Worm (Caenorhabditis elegans) whole organism, L1 larva: ENCODE results near the gene rsa-2.

ENCODE experiments used
- aha-1 ChIP-seq: fragments of 150-350 bp; optimal IDR thresholded peaks from 2 replicates; lab custom pipeline; 2014; ENCODE audit warnings: missing biosample characterization, missing genetic modification characterization
- alr-1 ChIP-seq: fragments of 200-800 bp; sonication (Bioruptor generic); optimal IDR thresholded peaks from 2 replicates; lab custom pipeline; 2018; ENCODE audit warnings: borderline replicate concordance, mild to moderate bottlenecking, missing genetic modification characterization, missing compliant biosample characterization
- aly-2 ChIP-seq: fragments of 150-350 bp; optimal IDR thresholded peaks from 2 replicates; lab custom pipeline; 2014; ENCODE audit warnings: missing biosample characterization, missing genetic modification characterization
- ama-1 ChIP-seq: fragments of 150-350 bp; optimal IDR thresholded peaks from 2 replicates; lab custom pipeline; 2014
- blmp-1 ChIP-seq: fragments of 150-350 bp; optimal IDR thresholded peaks from 2 replicates; lab custom pipeline; 2014; ENCODE audit warnings: missing biosample characterization, missing genetic modification characterization
- ceh-82 ChIP-seq, 3 experiments: fragments of 150-350 bp in 1 of 3; sonication (generic microtip) in 2 of 3; optimal IDR thresholded peaks; 2 replicates each; lab custom pipeline; 2014 to 2017; ENCODE audit warnings: missing biosample characterization in 3 of 3, missing genetic modification characterization in 3 of 3
- ceh-88 ChIP-seq: fragments of 200-800 bp; sonication (Bioruptor generic); IDR thresholded peaks from 2 replicates; pipeline ENCODE4 v1.3.6; 2022; ENCODE audit warnings: missing genetic modification characterization, missing compliant biosample characterization
- dsc-1 ChIP-seq: sonication (generic microtip); optimal IDR thresholded peaks from 2 replicates; lab custom pipeline; 2016; ENCODE audit warnings: mild to moderate bottlenecking, missing genetic modification characterization, missing compliant biosample characterization
- efl-3 ChIP-seq: fragments of 200-800 bp; sonication (Bioruptor generic); optimal IDR thresholded peaks from 2 replicates; lab custom pipeline; 2018; ENCODE audit warnings: mild to moderate bottlenecking, missing genetic modification characterization, missing compliant biosample characterization
- egl-13 ChIP-seq: sonication (generic microtip); optimal IDR thresholded peaks from 2 replicates; lab custom pipeline; 2016; ENCODE audit warnings: missing genotype, missing genetic modification reagents, missing genetic modification characterization, missing compliant biosample characterization
- egl-27 ChIP-seq, 2 experiments: fragments of 150-350 bp in 1 of 2; sonication (generic microtip); optimal IDR thresholded peaks; 3 replicates each; lab custom pipeline; 2017 to 2018; ENCODE audit warnings: missing biosample characterization in 2 of 2, missing genetic modification characterization in 2 of 2, missing genetic modification reagents in 2 of 2
- ets-5 ChIP-seq: fragments of 200-800 bp; sonication (Bioruptor generic); IDR thresholded peaks from 2 replicates; pipeline ENCODE4 v1.3.6; 2022; ENCODE audit warnings: missing genetic modification characterization, missing compliant biosample characterization
- fkh-10 ChIP-seq: sonication (generic microtip); optimal IDR thresholded peaks from 2 replicates; lab custom pipeline; 2017; ENCODE audit warnings: missing biosample characterization, missing genetic modification reagents, missing genetic modification characterization
- fkh-4 ChIP-seq: sonication (generic microtip); optimal IDR thresholded peaks from 2 replicates; lab custom pipeline; 2016; ENCODE audit warnings: missing compliant biosample characterization, missing genetic modification characterization, borderline replicate concordance
- fkh-8 ChIP-seq: sonication (generic microtip); optimal IDR thresholded peaks from 2 replicates; lab custom pipeline; 2016; ENCODE audit warnings: mild to moderate bottlenecking, missing genetic modification characterization, missing compliant biosample characterization
- fos-1 ChIP-seq: fragments of 150-350 bp; optimal IDR thresholded peaks from 2 replicates; lab custom pipeline; 2014; ENCODE audit warnings: missing biosample characterization, missing genetic modification characterization
- grh-1 ChIP-seq: fragments of 200-800 bp; sonication (Bioruptor generic); IDR thresholded peaks from 2 replicates; pipeline ENCODE4 v1.3.6; 2022; ENCODE audit warnings: missing genetic modification reagents, missing genetic modification characterization, missing compliant biosample characterization
- hlh-17 ChIP-seq: fragments of 200-800 bp; sonication (Bioruptor generic); optimal IDR thresholded peaks from 2 replicates; lab custom pipeline; 2018; ENCODE audit warnings: missing genetic modification characterization, mild to moderate bottlenecking, missing compliant biosample characterization, moderate library complexity, borderline replicate concordance
- hlh-4 ChIP-seq: sonication (generic microtip); optimal IDR thresholded peaks from 2 replicates; lab custom pipeline; 2016; ENCODE audit warnings: mild to moderate bottlenecking, missing genetic modification characterization, missing compliant biosample characterization
- hpl-2 ChIP-seq: fragments of 150-350 bp; optimal IDR thresholded peaks from 2 replicates; lab custom pipeline; 2014; ENCODE audit warnings: missing biosample characterization, missing genetic modification reagents, missing genetic modification characterization
- irx-1 ChIP-seq: sonication (generic microtip); optimal IDR thresholded peaks from 2 replicates; lab custom pipeline; 2016; ENCODE audit warnings: missing genetic modification characterization, missing compliant biosample characterization
- lin-13 ChIP-seq: fragments of 150-350 bp; optimal IDR thresholded peaks from 2 replicates; lab custom pipeline; 2014; ENCODE audit warnings: missing biosample characterization, missing genetic modification reagents, missing genetic modification characterization
- lin-14 ChIP-seq: fragments of 200-800 bp; sonication (Bioruptor generic); optimal IDR thresholded peaks from 2 replicates; lab custom pipeline; 2018; ENCODE audit warnings: mild to moderate bottlenecking, missing genetic modification characterization, moderate library complexity, missing compliant biosample characterization
- lin-35 ChIP-seq, 2 experiments: fragments of 150-350 bp; optimal IDR thresholded peaks; 2 replicates each; lab custom pipeline; 2014; ENCODE audit warnings: missing biosample characterization in 2 of 2, missing genetic modification characterization in 2 of 2, missing genetic modification reagents in 2 of 2
- lin-39 ChIP-seq: fragments of 150-350 bp; optimal IDR thresholded peaks from 2 replicates; lab custom pipeline; 2014; ENCODE audit warnings: missing biosample characterization, missing genetic modification reagents, missing genetic modification characterization
- lir-3 ChIP-seq: sonication (generic microtip); optimal IDR thresholded peaks from 2 replicates; lab custom pipeline; 2016; ENCODE audit warnings: mild to moderate bottlenecking, missing genetic modification characterization, moderate library complexity, missing compliant biosample characterization; ENCODE audit not compliant: poor library complexity
- lsy-2 ChIP-seq, 2 experiments: fragments of 150-350 bp; optimal IDR thresholded peaks; 2 replicates each; lab custom pipeline; 2014; ENCODE audit warnings: missing biosample characterization in 2 of 2, missing genetic modification characterization in 2 of 2
- mdl-1 ChIP-seq, 2 experiments: fragments of 150-350 bp; optimal IDR thresholded peaks; 2 replicates each; lab custom pipeline; 2014 to 2017; ENCODE audit warnings: missing biosample characterization in 2 of 2, missing genetic modification characterization in 2 of 2, inconsistent platforms in 1 of 2
- mef-2 ChIP-seq: fragments of 150-350 bp; optimal IDR thresholded peaks from 2 replicates; lab custom pipeline; 2014; ENCODE audit warnings: missing biosample characterization, missing genetic modification characterization
- nhr-11 ChIP-seq: fragments of 150-350 bp; optimal IDR thresholded peaks from 2 replicates; lab custom pipeline; 2014; ENCODE audit warnings: missing biosample characterization, missing genetic modification characterization
- nhr-12 ChIP-seq: sonication (generic microtip); optimal IDR thresholded peaks from 2 replicates; lab custom pipeline; 2017; ENCODE audit warnings: missing biosample characterization, missing genetic modification characterization
- nhr-19 ChIP-seq: fragments of 200-800 bp; sonication (Bioruptor generic); conservative IDR thresholded peaks from 2 replicates; pipeline ENCODE4 v1.3.6; 2022; ENCODE audit warnings: missing genetic modification characterization, missing compliant biosample characterization
- nhr-20 ChIP-seq: sonication (generic microtip); optimal IDR thresholded peaks from 2 replicates; lab custom pipeline; 2016; ENCODE audit warnings: mild to moderate bottlenecking, missing genetic modification characterization, missing compliant biosample characterization
- nhr-237 ChIP-seq: fragments of 150-350 bp; optimal IDR thresholded peaks from 2 replicates; lab custom pipeline; 2014; ENCODE audit warnings: missing biosample characterization, missing genetic modification characterization
- nhr-28 ChIP-seq: fragments of 150-350 bp; optimal IDR thresholded peaks from 2 replicates; lab custom pipeline; 2014; ENCODE audit warnings: missing biosample characterization, missing genetic modification characterization
- nhr-71 ChIP-seq: sonication (generic microtip); optimal IDR thresholded peaks from 2 replicates; lab custom pipeline; 2016; ENCODE audit warnings: mild to moderate bottlenecking, missing genetic modification characterization, moderate library complexity, missing compliant biosample characterization
- nhr-76 ChIP-seq: sonication (generic microtip); optimal IDR thresholded peaks from 2 replicates; lab custom pipeline; 2017; ENCODE audit warnings: missing biosample characterization, missing genetic modification characterization
- nhr-77 ChIP-seq: fragments of 150-350 bp; optimal IDR thresholded peaks from 2 replicates; lab custom pipeline; 2014; ENCODE audit warnings: missing biosample characterization, missing genetic modification characterization
- pqm-1 ChIP-seq: sonication (generic microtip); optimal IDR thresholded peaks from 3 replicates; lab custom pipeline; 2017; ENCODE audit warnings: missing biosample characterization, missing genetic modification characterization
- rnt-1 ChIP-seq: sonication (generic microtip); optimal IDR thresholded peaks from 2 replicates; lab custom pipeline; 2016; ENCODE audit warnings: mild to moderate bottlenecking, missing genetic modification characterization, moderate library complexity, missing compliant biosample characterization
- snu-23 ChIP-seq: sonication (generic microtip); optimal IDR thresholded peaks from 2 replicates; lab custom pipeline; 2016; ENCODE audit warnings: missing genetic modification characterization, missing compliant biosample characterization
- sptf-1 ChIP-seq: fragments of 150-350 bp; optimal IDR thresholded peaks from 2 replicates; lab custom pipeline; 2014; ENCODE audit warnings: missing biosample characterization, missing genetic modification characterization
- sup-37 ChIP-seq: fragments of 200-800 bp; sonication (Bioruptor generic); optimal IDR thresholded peaks from 2 replicates; lab custom pipeline; 2018; ENCODE audit warnings: mild to moderate bottlenecking, missing genetic modification characterization, missing compliant biosample characterization
- swsn-7 ChIP-seq: sonication (generic microtip); optimal IDR thresholded peaks from 2 replicates; lab custom pipeline; 2016; ENCODE audit warnings: missing genetic modification characterization, missing compliant biosample characterization
- tbx-2 ChIP-seq: sonication (generic microtip); optimal IDR thresholded peaks from 2 replicates; lab custom pipeline; 2016; ENCODE audit warnings: missing genetic modification characterization, missing compliant biosample characterization
- unc-130 ChIP-seq: fragments of 150-350 bp; optimal IDR thresholded peaks from 2 replicates; lab custom pipeline; 2017; ENCODE audit warnings: missing biosample characterization, missing genetic modification characterization, inconsistent platforms
- unc-30 ChIP-seq: sonication (generic microtip); optimal IDR thresholded peaks from 2 replicates; lab custom pipeline; 2017; ENCODE audit warnings: missing biosample characterization, missing genetic modification characterization
- unc-62 ChIP-seq: fragments of 150-350 bp; optimal IDR thresholded peaks from 2 replicates; lab custom pipeline; 2014; ENCODE audit warnings: missing biosample characterization, missing genetic modification reagents, missing genetic modification characterization
- unc-86 ChIP-seq: sonication (generic microtip); optimal IDR thresholded peaks from 2 replicates; lab custom pipeline; 2016; ENCODE audit warnings: missing genetic modification characterization, missing compliant biosample characterization
- vab-15 ChIP-seq: sonication (generic microtip); optimal IDR thresholded peaks from 2 replicates; lab custom pipeline; 2017; ENCODE audit warnings: missing genotype, mild to moderate bottlenecking, missing genetic modification characterization, missing compliant biosample characterization
- xbp-1 ChIP-seq: sonication (generic microtip); optimal IDR thresholded peaks from 2 replicates; lab custom pipeline; 2016; ENCODE audit warnings: missing genetic modification characterization, missing compliant biosample characterization
- zag-1 ChIP-seq: fragments of 150-350 bp; optimal IDR thresholded peaks from 2 replicates; lab custom pipeline; 2014; ENCODE audit warnings: missing biosample characterization, missing genetic modification characterization
- zip-4 ChIP-seq: fragments of 200-800 bp; sonication (Bioruptor generic); optimal IDR thresholded peaks from 2 replicates; lab custom pipeline; 2018; ENCODE audit warnings: mild to moderate bottlenecking, missing genetic modification characterization, moderate library complexity, missing compliant biosample characterization
- ztf-4 ChIP-seq: fragments of 150-350 bp; optimal IDR thresholded peaks from 2 replicates; lab custom pipeline; 2014; ENCODE audit warnings: missing biosample characterization, missing genetic modification characterization

rsa-2 gene

ce11 chrIII:11066691-11067090 is 3.4 kb downstream of the rsa-2 start:
- TF ChIP-seq nhr-20 (tag; lab: Kevin White, UChicago) (peak; percentile 79), efl-3 (GFP tag; lab: Kevin White, UChicago) (no peak), nhr-76 (no peak), zag-1 (tag; lab: Kevin White, UChicago) (no peak), alr-1 (tag; lab: Kevin White, UChicago) (no peak), ets-5 (no peak), sup-37 (GFP tag; lab: Kevin White, UChicago) (peak; percentile 84), snu-23 (GFP tag; lab: Kevin White, UChicago) (peak; percentile 90), unc-86 (tag; lab: Kevin White, UChicago) (peak; percentile 71), nhr-77 (peak; percentile 25), aly-2 (tag; lab: Kevin White, UChicago) (peak; percentile 68), nhr-237 (tag; lab: Kevin White, UChicago) (no peak), lir-3 (tag; lab: Kevin White, UChicago) (no peak), lin-14 (GFP tag; lab: Kevin White, UChicago) (no peak), nhr-19 (GFP tag; lab: Robert Waterston, UW) (peak; percentile 93), pqm-1 (tag; lab: Kevin White, UChicago) (no peak), egl-27 (tag; optimal IDR thresholded peaks at IDR 0.05; lab: Kevin White, UChicago) (no peak), ceh-88 (peak; percentile 79), ama-1 (lab: Kevin White, UChicago) (no peak), nhr-71 (tag; lab: Kevin White, UChicago) (peak; percentile 90), tbx-2 (tag; lab: Kevin White, UChicago) (peak; percentile 88), rnt-1 (tag; lab: Kevin White, UChicago) (peak; percentile 95), hlh-4 (tag; lab: Kevin White, UChicago) (no peak), lsy-2 (tag; optimal IDR thresholded peaks at IDR 0.05; lab: Kevin White, UChicago) (peak; percentile 75 to 84), lin-39 (peak; percentile 81), sptf-1 (no peak), fkh-4 (peak; percentile 53), unc-62 (GFP tag; lab: Kevin White, UChicago) (no peak), aha-1 (tag; lab: Kevin White, UChicago) (peak; percentile 39), xbp-1 (tag; lab: Kevin White, UChicago) (peak; percentile 75), nhr-28 (tag; lab: Kevin White, UChicago) (no peak), dsc-1 (tag; lab: Kevin White, UChicago) (peak; percentile 95), swsn-7 (tag; lab: Kevin White, UChicago) (peak; percentile 83), zip-4 (GFP tag; lab: Kevin White, UChicago) (peak; percentile 68), lin-13 (GFP tag; lab: Kevin White, UChicago) (peak; percentile 71), nhr-12 (no peak), egl-13 (tag; lab: Kevin White, UChicago) (peak; percentile 74), ztf-4 (tag; lab: Kevin White, UChicago) (peak; percentile 29), mdl-1 (tag; optimal IDR thresholded peaks at IDR 0.05; lab: Kevin White, UChicago) (peak in 1 of 2 experiments; percentile 80), mef-2 (peak; percentile 49), nhr-11 (tag; lab: Kevin White, UChicago) (no peak), ceh-82 (tag; optimal IDR thresholded peaks at IDR 0.05; lab: Kevin White, UChicago) (peak; percentile 45 to 68 (median 55)), fkh-8 (tag; lab: Kevin White, UChicago) (peak; percentile 61), lin-35 (GFP tag; optimal IDR thresholded peaks at IDR 0.05; lab: Kevin White, UChicago) (peak; percentile 65 to 86), hpl-2 (GFP tag; lab: Kevin White, UChicago) (peak; percentile 48), fkh-10 (GFP tag; lab: Kevin White, UChicago) (peak; percentile 43), irx-1 (tag; lab: Kevin White, UChicago) (peak; percentile 87), hlh-17 (GFP tag; lab: Kevin White, UChicago) (no peak), fos-1 (tag; lab: Kevin White, UChicago) (peak; percentile 58), grh-1 (GFP tag; lab: Robert Waterston, UW) (peak; percentile 61), unc-130 (tag; lab: Kevin White, UChicago) (peak; percentile 79), vab-15 (tag; lab: Kevin White, UChicago) (no peak), blmp-1 (tag; lab: Kevin White, UChicago) (no peak), unc-30 (tag; lab: Kevin White, UChicago) (no peak)
